Fruit fly (Drosophila melanogaster) whole organism, embryonic: Measurements from ENCODE around the gene Cpsf73.

Experiments
- Aef1 ChIP-seq: fragments of 200-800 bp; sonication (Bioruptor generic); IDR thresholded peaks from 3 replicates; pipeline ENCODE4 v1.3.6; 2022; ENCODE audit warnings: missing biosample characterization, missing genetic modification characterization
- CG10321 ChIP-seq: fragments of 200-800 bp; sonication (Bioruptor generic); IDR thresholded peaks from 2 replicates; pipeline ENCODE4 v1.3.6; 2022; ENCODE audit warnings: missing biosample characterization, missing genetic modification characterization
- CG10543 ChIP-seq: fragments of 200-800 bp; sonication (Bioruptor generic); optimal IDR thresholded peaks from 3 replicates; lab custom pipeline; 2017; ENCODE audit warnings: missing biosample characterization, mild to moderate bottlenecking, missing genetic modification characterization, moderate library complexity
- CG11085 ChIP-seq: fragments of 200-800 bp; sonication (Bioruptor generic); IDR thresholded peaks from 2 replicates; pipeline ENCODE4 v1.3.6; 2022; ENCODE audit warnings: missing biosample characterization, missing genetic modification characterization
- CG11504 ChIP-seq: fragments of 200-800 bp; sonication (Bioruptor generic); optimal IDR thresholded peaks from 3 replicates; lab custom pipeline; 2019; ENCODE audit warnings: missing biosample characterization, mild to moderate bottlenecking, missing genetic modification characterization, moderate library complexity
- CG1233 ChIP-seq: fragments of 200-800 bp; sonication (Bioruptor generic); optimal IDR thresholded peaks from 4 replicates; lab custom pipeline; 2018; ENCODE audit warnings: missing biosample characterization, mild to moderate bottlenecking, missing genetic modification characterization
- CG12744 ChIP-seq: fragments of 200-800 bp; sonication (Bioruptor generic); optimal IDR thresholded peaks from 2 replicates; lab custom pipeline; 2016; ENCODE audit warnings: missing biosample characterization, missing genetic modification characterization
- CG13775 ChIP-seq: fragments of 200-800 bp; sonication (Bioruptor generic); optimal IDR thresholded peaks from 3 replicates; lab custom pipeline; 2017; ENCODE audit warnings: missing biosample characterization, mild to moderate bottlenecking, missing genetic modification characterization
- CG16815 ChIP-seq: fragments of 200-800 bp; sonication (Bioruptor generic); optimal IDR thresholded peaks from 3 replicates; lab custom pipeline; 2017; ENCODE audit warnings: missing biosample characterization, mild to moderate bottlenecking, missing genetic modification characterization
- CG18599 ChIP-seq: fragments of 200-800 bp; sonication (Bioruptor generic); optimal IDR thresholded peaks from 3 replicates; lab custom pipeline; 2017; ENCODE audit warnings: missing biosample characterization, missing genetic modification characterization, mild to moderate bottlenecking, moderate library complexity, missing genetic modification reagents
- CG2199 ChIP-seq: fragments of 200-800 bp; sonication (Bioruptor generic); IDR thresholded peaks from 3 replicates; pipeline ENCODE4 v1.3.6; 2022; ENCODE audit warnings: missing biosample characterization, missing genetic modification characterization
- CG2202 ChIP-seq: fragments of 200-800 bp; sonication (Bioruptor generic); optimal IDR thresholded peaks from 2 replicates; lab custom pipeline; 2018; ENCODE audit warnings: missing biosample characterization, mild to moderate bottlenecking, missing genetic modification characterization
- CG32532 ChIP-seq: fragments of 200-800 bp; sonication (Bioruptor generic); IDR thresholded peaks from 2 replicates; pipeline ENCODE4 v1.3.6; 2022; ENCODE audit warnings: missing biosample characterization, missing genetic modification characterization
- CG34376 ChIP-seq: fragments of 200-800 bp; sonication (Bioruptor generic); optimal IDR thresholded peaks from 2 replicates; lab custom pipeline; 2018; ENCODE audit warnings: missing biosample characterization, mild to moderate bottlenecking, missing genetic modification characterization
- CG3726 ChIP-seq: fragments of 200-800 bp; sonication (Bioruptor generic); IDR thresholded peaks from 3 replicates; pipeline ENCODE4, ENCODE4 v1.3.6; 2022; ENCODE audit warnings: missing biosample characterization, missing genetic modification characterization
- CG4424 ChIP-seq: fragments of 200-800 bp; sonication (Bioruptor generic); optimal IDR thresholded peaks from 3 replicates; lab custom pipeline; 2016; ENCODE audit warnings: missing biosample characterization, missing genetic modification characterization
- CG4617 ChIP-seq: fragments of 200-800 bp; sonication (Bioruptor generic); optimal IDR thresholded peaks from 3 replicates; lab custom pipeline; 2016; ENCODE audit warnings: missing biosample characterization, missing genetic modification characterization, borderline replicate concordance
- CG6689 ChIP-seq: fragments of 200-800 bp; sonication (Bioruptor generic); IDR thresholded peaks from 2 replicates; pipeline ENCODE4 v1.3.6; 2022; ENCODE audit warnings: missing biosample characterization, missing genetic modification characterization
- CG7271 ChIP-seq: fragments of 200-800 bp; sonication (Bioruptor generic); optimal IDR thresholded peaks from 2 replicates; lab custom pipeline; 2018; ENCODE audit warnings: missing biosample characterization, mild to moderate bottlenecking, missing genetic modification characterization, moderate library complexity
- CG7963 ChIP-seq: fragments of 200-800 bp; sonication (Bioruptor generic); IDR thresholded peaks from 3 replicates; pipeline ENCODE4 v1.3.6; 2022; ENCODE audit warnings: missing biosample characterization, missing genetic modification characterization; ENCODE audit not compliant: partially characterized antibody
- CG8281 ChIP-seq: fragments of 200-800 bp; sonication (Bioruptor generic); optimal IDR thresholded peaks from 2 replicates; lab custom pipeline; 2018; ENCODE audit warnings: missing biosample characterization, mild to moderate bottlenecking, missing genetic modification characterization, moderate library complexity
- CG9215 ChIP-seq: fragments of 200-800 bp; sonication (Bioruptor generic); IDR thresholded peaks from 2 replicates; pipeline ENCODE4 v1.3.6; 2022; ENCODE audit warnings: missing biosample characterization, missing genetic modification characterization
- Drgx ChIP-seq: fragments of 200-800 bp; sonication (Bioruptor generic); IDR thresholded peaks from 2 replicates; pipeline ENCODE4 v1.3.6; 2022; ENCODE audit warnings: missing biosample characterization, missing genetic modification characterization
- HHEX ChIP-seq: fragments of 200-800 bp; sonication (Bioruptor generic); optimal IDR thresholded peaks from 3 replicates; lab custom pipeline; 2017; ENCODE audit warnings: missing biosample characterization, mild to moderate bottlenecking, missing genetic modification characterization, missing genetic modification reagents
- Hand ChIP-seq: fragments of 200-800 bp; sonication (Bioruptor generic); optimal IDR thresholded peaks from 2 replicates; lab custom pipeline; 2017; ENCODE audit warnings: mild to moderate bottlenecking, missing biosample characterization, missing genetic modification reagents, missing genetic modification characterization
- Med ChIP-seq: fragments of 200-800 bp; sonication (Bioruptor generic); peaks from one replicate; lab custom pipeline; 2016; ENCODE audit warnings: missing biosample characterization, missing genetic modification characterization, mild to moderate bottlenecking, inconsistent platforms, moderate library complexity
- Myb ChIP-seq: fragments of 200-800 bp; sonication (Bioruptor generic); optimal IDR thresholded peaks from 2 replicates; lab custom pipeline; 2016; ENCODE audit warnings: missing biosample characterization, missing genetic modification characterization
- NK7.1 ChIP-seq: fragments of 200-800 bp; sonication (Bioruptor generic); optimal IDR thresholded peaks from 3 replicates; lab custom pipeline; 2016; ENCODE audit warnings: missing biosample characterization, missing genetic modification characterization
- Opbp ChIP-seq: fragments of 200-800 bp; sonication (Bioruptor generic); IDR thresholded peaks from 3 replicates; pipeline ENCODE4 v1.3.6; 2022; ENCODE audit warnings: missing biosample characterization, missing genetic modification characterization; ENCODE audit not compliant: partially characterized antibody
- Optix ChIP-seq: fragments of 200-800 bp; sonication (Bioruptor generic); IDR thresholded peaks from 3 replicates; pipeline ENCODE4 v1.3.6; 2022; ENCODE audit warnings: missing biosample characterization, missing genetic modification characterization
- Sox102F ChIP-seq: fragments of 200-800 bp; sonication (Bioruptor generic); optimal IDR thresholded peaks from 2 replicates; lab custom pipeline; 2018; ENCODE audit warnings: missing biosample characterization, mild to moderate bottlenecking, missing genetic modification characterization, moderate library complexity
- Tbp ChIP-seq: fragments of >200 bp; optimal IDR thresholded peaks from 2 replicates; lab custom pipeline; 2018; ENCODE audit warnings: missing biosample characterization, missing genetic modification characterization
- Xbp1 ChIP-seq: fragments of 200-800 bp; sonication (Bioruptor generic); optimal IDR thresholded peaks from 3 replicates; lab custom pipeline; 2016; ENCODE audit warnings: missing biosample characterization, mild to moderate bottlenecking, missing genetic modification characterization
- Xrp1 ChIP-seq: fragments of 200-800 bp; sonication (Bioruptor generic); IDR thresholded peaks from 2 replicates; pipeline ENCODE4 v1.3.6; 2022; ENCODE audit warnings: missing biosample characterization, missing genetic modification characterization
- ase ChIP-seq: fragments of 200-800 bp; sonication (Bioruptor generic); IDR thresholded peaks from 3 replicates; pipeline ENCODE4 v1.3.6; 2022; ENCODE audit warnings: missing biosample characterization, missing genetic modification characterization
- br ChIP-seq: fragments of >200 bp; optimal IDR thresholded peaks from 2 replicates; lab custom pipeline; 2017
- bsh ChIP-seq, 2 experiments: fragments of 200-800 bp; sonication (Bioruptor generic); optimal IDR thresholded peaks; 2 replicates each; lab custom pipeline; 2017 to 2018; ENCODE audit warnings: mild to moderate bottlenecking in 2 of 2, missing biosample characterization in 2 of 2, missing genetic modification characterization in 2 of 2, moderate library complexity in 1 of 2
- ci ChIP-seq: fragments of 200-800 bp; sonication (Bioruptor generic); IDR thresholded peaks from 3 replicates; pipeline ENCODE4 v1.3.6; 2022; ENCODE audit warnings: missing biosample characterization, missing genetic modification characterization
- dmrt99B ChIP-seq: fragments of 200-800 bp; sonication (Bioruptor generic); optimal IDR thresholded peaks from 2 replicates; lab custom pipeline; 2018; ENCODE audit warnings: missing biosample characterization, mild to moderate bottlenecking, missing genetic modification characterization, moderate library complexity
- ewg ChIP-seq: fragments of 200-800 bp; sonication (Bioruptor generic); optimal IDR thresholded peaks from 3 replicates; lab custom pipeline; 2017; ENCODE audit warnings: mild to moderate bottlenecking, missing biosample characterization, missing genetic modification reagents, missing genetic modification characterization
- h ChIP-seq: fragments of >200 bp; optimal IDR thresholded peaks from 2 replicates; lab custom pipeline; 2017
- jing ChIP-seq: fragments of 200-800 bp; sonication (Bioruptor generic); optimal IDR thresholded peaks from 2 replicates; lab custom pipeline; 2018; ENCODE audit warnings: missing biosample characterization, mild to moderate bottlenecking, missing genetic modification characterization
- nau ChIP-seq: fragments of 200-800 bp; sonication (Bioruptor generic); optimal IDR thresholded peaks from 3 replicates; lab custom pipeline; 2017; ENCODE audit warnings: missing biosample characterization, mild to moderate bottlenecking, missing genetic modification characterization, missing genetic modification reagents
- pnt ChIP-seq: fragments of 200-800 bp; sonication (Bioruptor generic); optimal IDR thresholded peaks from 3 replicates; lab custom pipeline; 2016; ENCODE audit warnings: missing biosample characterization, missing genetic modification characterization
- prd ChIP-seq, 3 experiments: fragments of >200 bp in 2 of 3; fragments of 200-800 bp in 1 of 3; sonication (Bioruptor generic) in 1 of 3; optimal IDR thresholded peaks in 2 of 3; IDR thresholded peaks in 1 of 3; 2 replicates in 2 of 3; 3 replicates in 1 of 3; pipeline versions ENCODE4 v1.3.6 to Lab custom; 2017 to 2022; ENCODE audit warnings: missing biosample characterization in 1 of 3, missing genetic modification characterization in 1 of 3
- pum ChIP-seq: fragments of 200-800 bp; sonication (Bioruptor generic); optimal IDR thresholded peaks from 2 replicates; lab custom pipeline; 2016; ENCODE audit warnings: missing biosample characterization, missing genetic modification characterization
- sens ChIP-seq: fragments of 200-800 bp; sonication (Bioruptor generic); peaks from one replicate; lab custom pipeline; 2016; ENCODE audit warnings: missing biosample characterization, missing genetic modification characterization
- seq ChIP-seq: fragments of 200-800 bp; sonication (Bioruptor generic); IDR thresholded peaks from 2 replicates; pipeline ENCODE4 v1.3.6; 2022; ENCODE audit warnings: missing biosample characterization, missing genetic modification characterization
- slp2 ChIP-seq: fragments of 200-800 bp; sonication (Bioruptor generic); optimal IDR thresholded peaks from 2 replicates; lab custom pipeline; 2016; ENCODE audit warnings: missing biosample characterization, missing genetic modification characterization
- ssp ChIP-seq: fragments of 200-800 bp; sonication (Bioruptor generic); IDR thresholded peaks from 2 replicates; pipeline ENCODE4 v1.3.6; 2022; ENCODE audit warnings: missing biosample characterization, missing genetic modification characterization
- vvl ChIP-seq: fragments of 200-800 bp; sonication (Bioruptor generic); IDR thresholded peaks from 2 replicates; pipeline ENCODE4 v1.3.6; 2022; ENCODE audit warnings: missing biosample characterization, missing genetic modification characterization
- zen ChIP-seq: fragments of 200-800 bp; sonication (Bioruptor generic); optimal IDR thresholded peaks from 3 replicates; lab custom pipeline; 2018; ENCODE audit warnings: missing biosample characterization, mild to moderate bottlenecking, missing genetic modification characterization, moderate library complexity

Cpsf73 gene

DNA sequence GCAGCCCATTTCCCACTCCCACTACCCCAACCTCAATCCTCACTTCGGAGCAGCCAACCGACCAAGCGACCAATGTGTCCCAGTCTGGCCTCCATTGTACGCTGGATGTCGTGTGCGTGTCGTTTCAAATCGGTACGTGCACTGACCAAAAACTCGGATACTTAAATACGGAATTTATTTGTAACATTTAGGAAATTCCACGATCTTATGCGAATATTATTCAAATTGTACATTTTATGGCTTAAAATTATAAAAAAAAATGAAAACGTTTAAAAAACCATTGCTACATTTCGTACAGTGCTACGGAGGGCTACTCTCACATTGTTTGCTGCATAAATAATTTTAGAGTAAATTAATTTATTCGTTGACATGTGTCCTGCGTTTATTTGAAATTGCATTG lies 38.8 kb downstream of the Cpsf73 start:
- TF ChIP-seq CG6689 (GFP tag; lab: Robert Waterston, UW) (0 out of 2 replicates have a peak, but pooled peaks have one; percentile 13), CG13775 (no peak), Hand (GFP tag; lab: Kevin White, UChicago) (no peak), Aef1 (GFP tag; lab: Robert Waterston, UW) (no peak), Drgx (GFP tag; lab: Robert Waterston, UW) (peak; percentile 66), CG34376 (GFP tag; lab: Kevin White, UChicago) (no peak), ci (no peak), pum (GFP tag; lab: Kevin White, UChicago) (no peak), CG7271 (no peak), zen (no peak), Opbp (GFP tag; lab: Robert Waterston, UW) (no peak), NK7.1 (no peak), CG32532 (GFP tag; lab: Robert Waterston, UW) (no peak), vvl (0 out of 2 replicates have a peak, but pooled peaks have one; percentile 21), ewg (GFP tag; lab: Kevin White, UChicago) (no peak), CG11085 (no peak), CG2202 (tag; lab: Kevin White, UChicago) (no peak), CG18599 (no peak), CG2199 (GFP tag; lab: Robert Waterston, UW) (no peak), Xrp1 (GFP tag; lab: Robert Waterston, UW) (no peak), Sox102F (GFP tag; lab: Kevin White, UChicago) (peak; percentile 11), dmrt99B (peak; percentile 11), prd (optimal IDR thresholded peaks at IDR 0.05; lab: Kevin White, UChicago) (no peak), prd (GFP tag; IDR thresholded peaks at IDR 0.05; lab: Robert Waterston, UW) (no peak), Optix (GFP tag; lab: Robert Waterston, UW) (no peak), sens (peak; percentile 9), Tbp (no peak), HHEX (GFP tag; lab: Kevin White, UChicago) (no peak), CG10543 (GFP tag; lab: Kevin White, UChicago) (no peak), seq (GFP tag; lab: Robert Waterston, UW) (no peak), CG16815 (GFP tag; lab: Kevin White, UChicago) (no peak), CG4617 (GFP tag; lab: Kevin White, UChicago) (no peak), pnt (no peak), CG4424 (GFP tag; lab: Kevin White, UChicago) (no peak), slp2 (GFP tag; lab: Kevin White, UChicago) (no peak), Myb (GFP tag; lab: Kevin White, UChicago) (no peak), br (lab: Kevin White, UChicago) (no peak), Med (GFP tag; lab: Kevin White, UChicago) (no peak), Xbp1 (GFP tag; lab: Kevin White, UChicago) (no peak), CG1233 (GFP tag; lab: Kevin White, UChicago) (no peak), ssp (GFP tag; lab: Robert Waterston, UW) (no peak), jing (GFP tag; lab: Kevin White, UChicago) (no peak), CG11504 (tag; lab: Kevin White, UChicago) (peak; percentile 5), CG10321 (GFP tag; lab: Robert Waterston, UW) (no peak), ase (GFP tag; lab: Robert Waterston, UW) (no peak), CG3726 (GFP tag; lab: Robert Waterston, UW) (no peak), CG8281 (tag; lab: Kevin White, UChicago) (no peak), h (lab: Kevin White, UChicago) (no peak), CG9215 (GFP tag; lab: Robert Waterston, UW) (no peak), bsh (GFP tag; optimal IDR thresholded peaks at IDR 0.05; lab: Kevin White, UChicago) (peak in 1 of 2 experiments; percentile 11), CG12744 (GFP tag; lab: Kevin White, UChicago) (no peak), nau (GFP tag; lab: Kevin White, UChicago) (no peak), CG7963 (GFP tag; lab: Robert Waterston, UW) (no peak)
